Fruit fly (Drosophila melanogaster) whole organism, embryonic: ENCODE measurements around the gene CG42488.

ENCODE experiments used
- CG10321 ChIP-seq: fragments of 200-800 bp; sonication (Bioruptor generic); IDR thresholded peaks from 2 replicates; pipeline ENCODE4 v1.3.6; 2022; ENCODE audit warnings: missing biosample characterization, missing genetic modification characterization
- CG10654 ChIP-seq: fragments of 200-800 bp; sonication (Bioruptor generic); optimal IDR thresholded peaks from 2 replicates; lab custom pipeline; 2016; ENCODE audit warnings: missing biosample characterization, missing genetic modification characterization
- Fer2 ChIP-seq: fragments of 200-800 bp; sonication (Bioruptor generic); optimal IDR thresholded peaks from 2 replicates; lab custom pipeline; 2018; ENCODE audit warnings: missing biosample characterization, mild to moderate bottlenecking, missing genetic modification characterization, moderate library complexity
- GATAe ChIP-seq: fragments of 200-800 bp; sonication (Bioruptor generic); conservative IDR thresholded peaks from 2 replicates; pipeline ENCODE4 v1.3.6; 2022; ENCODE audit warnings: missing biosample characterization, missing genetic modification characterization
- Gug ChIP-seq: fragments of 200-800 bp; sonication (Bioruptor generic); IDR thresholded peaks from 4 replicates; pipeline ENCODE4 v1.3.6; 2022; ENCODE audit warnings: missing biosample characterization, missing genetic modification characterization
- Hmx ChIP-seq: fragments of 200-800 bp; sonication (Bioruptor generic); optimal IDR thresholded peaks from 2 replicates; lab custom pipeline; 2016; ENCODE audit warnings: missing biosample characterization, missing genetic modification characterization
- TFAM ChIP-seq: fragments of 200-800 bp; sonication (Bioruptor generic); optimal IDR thresholded peaks from 2 replicates; lab custom pipeline; 2017; ENCODE audit warnings: missing biosample characterization, missing genetic modification characterization, inconsistent platforms
- grau ChIP-seq: fragments of 200-800 bp; optimal IDR thresholded peaks from 3 replicates; lab custom pipeline; 2019; ENCODE audit warnings: missing biosample characterization, mild to moderate bottlenecking, missing genetic modification characterization, moderate library complexity
- wek ChIP-seq: fragments of 200-800 bp; sonication (Bioruptor generic); optimal IDR thresholded peaks from 3 replicates; lab custom pipeline; 2018; ENCODE audit warnings: missing biosample characterization, mild to moderate bottlenecking, missing genetic modification characterization, moderate library complexity

DNA sequence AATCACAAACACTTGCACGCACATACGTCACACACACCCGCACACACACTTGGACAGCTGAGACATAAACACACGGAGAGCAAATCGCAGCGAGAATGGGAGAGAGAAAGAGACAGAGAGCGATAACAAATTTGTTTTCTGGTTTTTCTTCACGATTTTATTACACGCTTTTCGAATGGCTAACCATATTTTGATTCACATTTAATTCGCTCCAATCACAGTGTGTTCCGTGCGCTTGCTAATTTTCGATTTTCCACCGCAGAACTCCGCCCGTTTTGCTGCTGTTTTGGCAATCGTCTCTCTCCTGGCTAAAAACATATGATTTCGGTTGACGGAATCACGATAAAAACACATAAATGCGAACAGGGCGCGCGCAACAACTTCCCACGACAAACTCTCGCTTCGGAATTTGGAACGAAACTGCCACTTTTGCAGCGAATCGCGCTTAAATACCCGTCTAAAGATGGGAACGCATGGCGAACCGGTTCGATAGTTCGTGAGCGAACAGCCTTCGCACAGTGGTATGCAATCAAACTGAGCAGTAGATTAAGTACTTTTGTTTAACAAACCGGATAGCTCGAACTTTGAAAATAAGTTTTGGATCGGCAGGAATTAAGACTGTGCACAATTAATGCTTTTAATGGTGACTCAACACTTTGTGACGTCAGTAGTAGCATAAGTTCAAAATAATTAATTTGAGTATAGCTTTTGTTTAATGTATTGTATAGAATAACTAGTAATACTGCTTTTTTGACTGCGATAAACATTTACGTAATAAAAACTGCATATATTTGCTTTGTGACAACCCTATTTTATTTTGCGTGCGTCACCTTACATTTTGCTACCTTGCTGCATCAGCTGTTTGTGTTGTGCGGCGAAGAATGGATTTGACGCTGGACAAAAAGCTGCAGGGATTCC is 10.0 kb upstream of the CG42488 start, which contains the start of the genes Fur1 and Vps33B:
- TF ChIP-seq wek (peak; percentile 82), CG10321 (GFP tag; lab: Robert Waterston, UW) (peak; percentile 78), GATAe (GFP tag; lab: Robert Waterston, UW) (peak; percentile 78), CG10654 (peak; percentile 98), Gug (GFP tag; lab: Robert Waterston, UW) (peak; percentile 92), Fer2 (tag; lab: Kevin White, UChicago) (peak; percentile 93), grau (tag; lab: Kevin White, UChicago) (peak; percentile 96), Hmx (peak; percentile 96), TFAM (peak; percentile 83)
